Fruit fly (Drosophila melanogaster) whole organism, wandering third instar larva: ENCODE data around the gene CG13607.

Experiments used
- CG32264 ChIP-seq: fragments of 200-800 bp; sonication (Bioruptor generic); optimal IDR thresholded peaks from 2 replicates; lab custom pipeline; 2016; ENCODE audit warnings: missing biosample characterization, missing genetic modification characterization
- CrebA ChIP-seq: fragments of 200-800 bp; sonication (Bioruptor generic); optimal IDR thresholded peaks from 2 replicates; lab custom pipeline; 2016; ENCODE audit warnings: missing biosample characterization, mild to moderate bottlenecking, missing genetic modification characterization, borderline replicate concordance
- Dfd ChIP-seq: fragments of >200 bp; optimal IDR thresholded peaks from 2 replicates; lab custom pipeline; 2017; ENCODE audit warnings: missing biosample characterization, missing genetic modification characterization
- Dif ChIP-seq: fragments of 200-275, 200-300 bp; sonication (Bioruptor generic); optimal IDR thresholded peaks from 2 replicates; lab custom pipeline; 2018; ENCODE audit warnings: missing biosample characterization, missing genetic modification characterization; ENCODE audit not compliant: partially characterized antibody
- GATAd ChIP-seq: sonication (Bioruptor generic); optimal IDR thresholded peaks from 2 replicates; lab custom pipeline; 2016; ENCODE audit warnings: missing biosample characterization, missing genetic modification characterization
- HLH106 ChIP-seq: fragments of 200-800 bp; optimal IDR thresholded peaks from 3 replicates; lab custom pipeline; 2019; ENCODE audit warnings: missing biosample characterization, mild to moderate bottlenecking, missing genetic modification characterization, moderate library complexity
- Hnf4 ChIP-seq: fragments of 200-800 bp; sonication (Bioruptor generic); optimal IDR thresholded peaks from 2 replicates; lab custom pipeline; 2016; ENCODE audit warnings: missing biosample characterization, mild to moderate bottlenecking, missing genetic modification characterization
- Hr78 ChIP-seq: fragments of >200 bp; optimal IDR thresholded peaks from 2 replicates; lab custom pipeline; 2017; ENCODE audit warnings: missing biosample characterization, missing genetic modification characterization
- Hr83 ChIP-seq: fragments of 200-300 bp; sonication (Bioruptor generic); optimal IDR thresholded peaks from 2 replicates; lab custom pipeline; 2016; ENCODE audit warnings: missing biosample characterization, mild to moderate bottlenecking, missing genetic modification characterization, moderate library complexity; ENCODE audit not compliant: poor library complexity, severe bottlenecking
- Jra ChIP-seq: sonication (Bioruptor generic); optimal IDR thresholded peaks from 2 replicates; lab custom pipeline; 2016; ENCODE audit warnings: missing biosample characterization, missing genetic modification characterization
- Myc ChIP-seq: fragments of >200 bp; optimal IDR thresholded peaks from 2 replicates; lab custom pipeline; 2017
- N ChIP-seq: fragments of >200 bp; optimal IDR thresholded peaks from 2 replicates; lab custom pipeline; 2018; ENCODE audit warnings: missing biosample characterization, missing external identifiers, missing genetic modification characterization
- OdsH ChIP-seq: fragments of 200-800 bp; sonication (Bioruptor generic); optimal IDR thresholded peaks from 2 replicates; lab custom pipeline; 2016; ENCODE audit warnings: missing biosample characterization, mild to moderate bottlenecking, missing genetic modification characterization
- Rel ChIP-seq, 2 experiments: fragments of 200-800 bp; sonication (Bioruptor generic) in 1 of 2; optimal IDR thresholded peaks; 2 replicates in 1 of 2; 3 replicates in 1 of 2; lab custom pipeline; 2016 to 2019; ENCODE audit warnings: mild to moderate bottlenecking in 2 of 2, missing biosample characterization in 2 of 2, missing genetic modification characterization in 2 of 2, moderate library complexity in 1 of 2
- Sp1 ChIP-seq: fragments of 200-800 bp; sonication (Bioruptor generic); optimal IDR thresholded peaks from 3 replicates; lab custom pipeline; 2019; ENCODE audit warnings: missing biosample characterization, mild to moderate bottlenecking, missing genetic modification characterization, moderate library complexity
- Vsx2 ChIP-seq: fragments of 200-300, 225-300 bp; sonication (Bioruptor generic); optimal IDR thresholded peaks from 2 replicates; lab custom pipeline; 2018; ENCODE audit warnings: missing biosample characterization, missing genetic modification characterization; ENCODE audit not compliant: partially characterized antibody
- br ChIP-seq: fragments of 200-800 bp; sonication (Bioruptor generic); optimal IDR thresholded peaks from 2 replicates; lab custom pipeline; 2016; ENCODE audit warnings: missing biosample characterization, missing genetic modification characterization
- brk ChIP-seq: fragments of 200-800 bp; sonication (Bioruptor generic); optimal IDR thresholded peaks from 2 replicates; lab custom pipeline; 2016; ENCODE audit warnings: missing biosample characterization, mild to moderate bottlenecking, missing genetic modification characterization
- dl ChIP-seq, 2 experiments: fragments of 175-275, 200-275 bp in 1 of 2; fragments of 200-275 bp in 1 of 2; sonication (Bioruptor generic); optimal IDR thresholded peaks; lab custom pipeline; 2018; ENCODE audit warnings: mild to moderate bottlenecking in 2 of 2, missing biosample characterization in 2 of 2, missing genetic modification characterization in 2 of 2, moderate library complexity in 2 of 2; ENCODE audit not compliant: partially characterized antibody in 2 of 2, insufficient read depth in 1 of 2
- dmrt93B ChIP-seq: fragments of 200-800 bp; sonication (Bioruptor generic); optimal IDR thresholded peaks from 2 replicates; lab custom pipeline; 2018; ENCODE audit warnings: missing biosample characterization, mild to moderate bottlenecking, missing genetic modification characterization
- dsf ChIP-seq: sonication (Bioruptor generic); optimal IDR thresholded peaks from 2 replicates; lab custom pipeline; 2016; ENCODE audit warnings: missing biosample characterization, missing genetic modification characterization, borderline replicate concordance
- ey ChIP-seq: fragments of 200-800 bp; sonication (Bioruptor generic); optimal IDR thresholded peaks from 2 replicates; lab custom pipeline; 2016; ENCODE audit warnings: missing biosample characterization, missing genetic modification characterization
- foxo ChIP-seq, 2 experiments: fragments of 200-800 bp; sonication (Bioruptor generic); optimal IDR thresholded peaks; 2 replicates in 1 of 2; 3 replicates in 1 of 2; lab custom pipeline; 2016 to 2017; ENCODE audit warnings: missing biosample characterization in 2 of 2, missing genetic modification characterization in 2 of 2
- fru ChIP-seq: fragments of 200-800 bp; sonication (Bioruptor generic); optimal IDR thresholded peaks from 3 replicates; lab custom pipeline; 2016; ENCODE audit warnings: missing biosample characterization, mild to moderate bottlenecking, missing genetic modification characterization
- h ChIP-seq: fragments of 200-800 bp; sonication (Bioruptor generic); optimal IDR thresholded peaks from 3 replicates; lab custom pipeline; 2016; ENCODE audit warnings: missing biosample characterization, mild to moderate bottlenecking, missing genetic modification characterization
- lola ChIP-seq: fragments of >200 bp; optimal IDR thresholded peaks from 2 replicates; lab custom pipeline; 2017; ENCODE audit warnings: missing biosample characterization, missing genetic modification characterization
- pan ChIP-seq: fragments of >200 bp; optimal IDR thresholded peaks from 2 replicates; lab custom pipeline; 2017
- psq ChIP-seq: fragments of 200-800 bp; sonication (Bioruptor generic); optimal IDR thresholded peaks from 3 replicates; lab custom pipeline; 2017; ENCODE audit warnings: missing biosample characterization, mild to moderate bottlenecking, missing genetic modification characterization, moderate library complexity
- rgr ChIP-seq: fragments of 200-800 bp; sonication (Bioruptor generic); optimal IDR thresholded peaks from 3 replicates; lab custom pipeline; 2016; ENCODE audit warnings: missing biosample characterization, mild to moderate bottlenecking, missing genetic modification characterization
- sage ChIP-seq: fragments of 200-800 bp; sonication (Bioruptor generic); optimal IDR thresholded peaks from 2 replicates; lab custom pipeline; 2016; ENCODE audit warnings: missing biosample characterization, mild to moderate bottlenecking, missing genetic modification characterization
- sv ChIP-seq: fragments of 200-800 bp; sonication (Bioruptor generic); optimal IDR thresholded peaks from 3 replicates; lab custom pipeline; 2016; ENCODE audit warnings: missing biosample characterization, missing genetic modification characterization
- tai ChIP-seq: sonication (Bioruptor generic); optimal IDR thresholded peaks from 2 replicates; lab custom pipeline; 2016; ENCODE audit warnings: missing biosample characterization, missing genetic modification characterization
- woc ChIP-seq: sonication (Bioruptor generic); optimal IDR thresholded peaks from 2 replicates; lab custom pipeline; 2016; ENCODE audit warnings: missing biosample characterization, mild to moderate bottlenecking, missing genetic modification characterization

CG13607 gene

DNA sequence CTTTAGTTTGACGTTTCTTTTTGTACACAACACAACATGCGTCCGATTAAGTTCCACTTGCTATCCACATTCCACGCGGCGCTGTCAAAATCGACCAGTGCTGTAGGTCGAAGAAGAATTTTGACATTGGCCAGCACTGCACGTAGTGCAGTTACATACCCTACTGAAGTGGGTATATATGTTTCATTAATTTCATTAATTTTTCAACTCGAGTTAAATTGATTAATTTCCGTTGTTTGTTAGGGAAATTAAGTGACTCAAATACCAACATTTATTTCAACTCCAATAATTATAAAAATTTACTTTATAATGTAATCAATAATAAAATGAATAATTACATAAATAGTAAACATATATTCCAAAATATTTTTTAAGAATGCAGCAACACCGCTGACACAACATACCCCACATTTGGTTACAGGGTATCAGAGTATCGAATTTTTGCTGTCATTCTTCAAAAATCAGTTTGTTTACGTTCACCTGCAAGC, 7.2 kb downstream of the CG13607 start, which contains the start of the genes eIF4EHP and CG18428 (continued):
- TF ChIP-seq Rel (GFP tag; optimal IDR thresholded peaks at IDR 0.05; lab: Kevin White, UChicago) = peak; percentile 83
- TF ChIP-seq Rel (tag; optimal IDR thresholded peaks at IDR 0.05; lab: Kevin White, UChicago) = peak; percentile 95

DNA sequence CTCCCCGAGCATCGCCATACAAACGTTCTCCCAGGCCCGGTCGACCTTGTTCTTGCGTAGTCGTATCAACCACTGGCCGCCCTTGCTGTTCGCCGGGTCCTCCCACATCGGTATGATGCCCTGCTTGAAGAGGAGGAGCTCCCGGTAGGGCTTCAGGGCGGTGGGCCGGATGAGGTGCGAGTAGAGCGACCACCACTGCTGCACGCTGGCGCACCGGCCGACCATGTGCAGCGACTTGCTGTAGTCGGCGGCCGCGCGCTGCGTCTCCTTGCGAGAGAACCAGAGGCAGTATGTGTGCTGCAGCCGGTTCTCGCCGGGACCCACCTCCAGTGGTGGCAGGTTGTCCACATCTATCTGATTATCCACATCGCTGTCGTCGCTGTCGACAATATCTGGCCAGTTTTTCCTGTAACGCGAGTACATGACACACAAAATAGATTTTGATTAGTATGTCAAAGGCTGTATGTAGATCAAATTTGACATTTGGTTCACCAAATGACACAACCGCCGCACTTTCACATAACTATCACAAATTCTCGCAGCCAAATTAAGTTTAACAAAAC, 9.2 kb downstream of the CG13607 start, which contains the start of gene CG10694:
Gene CG10694, plus strand, starts transcription at position 513 of the 563 bp plus-strand sequence.
- no peak for TF ChIP-seq OdsH (GFP tag; lab: Kevin White, UChicago)
- TF ChIP-seq rgr (GFP tag; lab: Kevin White, UChicago) = no peak
- TF ChIP-seq sage (GFP tag; lab: Kevin White, UChicago) = no peak
- TF ChIP-seq ey (GFP tag; lab: Kevin White, UChicago) = no peak
- no peak for TF ChIP-seq CG32264 (GFP tag; lab: Kevin White, UChicago)
- no peak for TF ChIP-seq Dif
- no peak for TF ChIP-seq dl (GFP tag; optimal IDR thresholded peaks at IDR 0.05; lab: Kevin White, UChicago; ENCODE audit: insufficient read depth in 1 of 2, partially characterized antibody in 2 of 2)

DNA sequence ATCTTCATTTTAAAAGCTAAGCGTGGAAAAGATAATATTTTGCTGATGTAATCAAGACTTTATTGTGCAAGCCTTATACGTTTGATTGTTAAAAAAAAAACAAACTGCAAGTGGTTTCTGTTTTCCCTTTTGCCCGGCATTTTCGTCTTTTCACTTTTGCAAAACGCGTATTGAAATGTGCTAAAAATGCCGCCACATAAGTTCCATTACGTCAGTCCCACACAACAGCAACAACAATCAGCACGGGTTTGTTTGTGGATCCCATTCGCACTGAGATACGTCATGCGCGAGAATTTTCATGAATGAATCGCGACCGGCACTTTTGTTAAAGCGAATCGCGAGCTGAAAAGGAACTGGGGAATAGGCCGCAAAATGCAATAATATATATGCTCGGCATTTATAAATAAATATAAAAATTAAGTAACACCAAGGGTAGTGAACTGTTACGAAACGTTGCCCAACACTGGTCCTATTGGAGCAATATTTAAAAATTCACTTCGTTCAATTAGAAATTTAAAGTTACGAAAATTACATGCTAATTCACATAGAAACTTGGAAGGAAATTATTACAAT, 10.0 kb downstream of the CG13607 start:
- TF ChIP-seq dmrt93B (GFP tag; lab: Kevin White, UChicago) (no peak), Myc (lab: Kevin White, UChicago) (no peak), pan (lab: Kevin White, UChicago) (no peak), dl (GFP tag; optimal IDR thresholded peaks at IDR 0.05; lab: Kevin White, UChicago; ENCODE audit: insufficient read depth in 1 of 2, partially characterized antibody in 2 of 2) (no peak), Hnf4 (peak; percentile 72), lola (GFP tag; lab: Kevin White, UChicago) (no peak), fru (GFP tag; lab: Kevin White, UChicago) (peak; percentile 73), HLH106 (tag; lab: Kevin White, UChicago) (peak; percentile 44), foxo (GFP tag; optimal IDR thresholded peaks at IDR 0.05; lab: Kevin White, UChicago) (peak; percentile 7 to 77), rgr (GFP tag; lab: Kevin White, UChicago) (peak; percentile 75), Jra (peak; percentile 74), Dfd (no peak), CG32264 (GFP tag; lab: Kevin White, UChicago) (peak; percentile 24), sage (GFP tag; lab: Kevin White, UChicago) (peak; percentile 49), GATAd (GFP tag; lab: Kevin White, UChicago) (no peak), woc (GFP tag; lab: Kevin White, UChicago) (peak; percentile 47), Dif (no peak), tai (no peak), br (peak; percentile 78), ey (GFP tag; lab: Kevin White, UChicago) (peak; percentile 59), dsf (GFP tag; lab: Kevin White, UChicago) (peak; percentile 9), Hr78 (GFP tag; lab: Kevin White, UChicago) (no peak), Sp1 (peak; percentile 37), h (GFP tag; lab: Kevin White, UChicago) (peak; percentile 84), Rel (GFP tag; optimal IDR thresholded peaks at IDR 0.05; lab: Kevin White, UChicago) (no peak), Rel (tag; optimal IDR thresholded peaks at IDR 0.05; lab: Kevin White, UChicago) (peak; percentile 33), Hr83 (GFP tag; lab: Kevin White, UChicago) (peak; percentile 39), brk (GFP tag; lab: Kevin White, UChicago) (peak; percentile 86), psq (GFP tag; lab: Kevin White, UChicago) (no peak), sv (GFP tag; lab: Kevin White, UChicago) (peak; percentile 43), N (GFP tag; lab: Kevin White, UChicago) (no peak), OdsH (GFP tag; lab: Kevin White, UChicago) (peak; percentile 71), CrebA (GFP tag; lab: Kevin White, UChicago) (no peak), Vsx2 (GFP tag; lab: Kevin White, UChicago) (no peak)
